Fruit fly (Drosophila melanogaster) whole organism, embryonic: Measurements from ENCODE around the gene Nlg2.

Source experiments
- CG17829 ChIP-seq: fragments of 200-800 bp; optimal IDR thresholded peaks from 2 replicates; lab custom pipeline; 2019; ENCODE audit warnings: missing biosample characterization, mild to moderate bottlenecking, missing genetic modification characterization, moderate library complexity
- CG2712 ChIP-seq: fragments of 200-800 bp; optimal IDR thresholded peaks from 3 replicates; lab custom pipeline; 2019; ENCODE audit warnings: missing biosample characterization, mild to moderate bottlenecking, missing genetic modification characterization, moderate library complexity
- Hr51 ChIP-seq, 2 experiments: fragments of 200-800 bp; sonication (Bioruptor generic); optimal IDR thresholded peaks; 2 replicates in 1 of 2; 3 replicates in 1 of 2; lab custom pipeline; 2016 to 2018; ENCODE audit warnings: missing biosample characterization in 2 of 2, missing genetic modification characterization in 2 of 2, mild to moderate bottlenecking in 1 of 2, moderate library complexity in 1 of 2
- Sox102F ChIP-seq: fragments of 200-800 bp; sonication (Bioruptor generic); optimal IDR thresholded peaks from 2 replicates; lab custom pipeline; 2018; ENCODE audit warnings: missing biosample characterization, mild to moderate bottlenecking, missing genetic modification characterization, moderate library complexity
- kni ChIP-seq: fragments of 200-800 bp; sonication (Bioruptor generic); optimal IDR thresholded peaks from 3 replicates; lab custom pipeline; 2017; ENCODE audit warnings: mild to moderate bottlenecking, missing biosample characterization, missing genetic modification reagents, missing genetic modification characterization
- slbo ChIP-seq: fragments of 200-800 bp; sonication (Bioruptor generic); IDR thresholded peaks from 2 replicates; pipeline ENCODE4 v1.3.6; 2022; ENCODE audit warnings: missing biosample characterization, missing genetic modification characterization

- TF ChIP-seq Sox102F (GFP tag; lab: Kevin White, UChicago) (no peak), CG17829 (no peak), CG2712 (tag; lab: Kevin White, UChicago) (no peak), kni (GFP tag; lab: Kevin White, UChicago) (no peak), Hr51 (GFP tag; optimal IDR thresholded peaks at IDR 0.05; lab: Kevin White, UChicago) (no peak), slbo (GFP tag; lab: Robert Waterston, UW) (no peak)
Observed at dm6 chr2L:6826298-6826697, 48.4 kb upstream of the Nlg2 start.
